Worm (Caenorhabditis elegans) whole organism, L1 larva: ENCODE measurements around the gene clec-49.

Experiments used
- ama-1 ChIP-seq: fragments of 150-350 bp; optimal IDR thresholded peaks from 2 replicates; lab custom pipeline; 2014
- egl-13 ChIP-seq: sonication (generic microtip); optimal IDR thresholded peaks from 2 replicates; lab custom pipeline; 2016; ENCODE audit warnings: missing genotype, missing genetic modification reagents, missing genetic modification characterization, missing compliant biosample characterization
- nhr-11 ChIP-seq: fragments of 150-350 bp; optimal IDR thresholded peaks from 2 replicates; lab custom pipeline; 2014; ENCODE audit warnings: missing biosample characterization, missing genetic modification characterization
- zag-1 ChIP-seq: fragments of 150-350 bp; optimal IDR thresholded peaks from 2 replicates; lab custom pipeline; 2014; ENCODE audit warnings: missing biosample characterization, missing genetic modification characterization

- TF ChIP-seq egl-13 (tag; lab: Kevin White, UChicago) (no peak), ama-1 (lab: Kevin White, UChicago) (no peak), nhr-11 (tag; lab: Kevin White, UChicago) (no peak), zag-1 (no peak)
These were observed 23.0 kb downstream of the clec-49 start for ce11 chrV:19727990-19728389.
